Fruit fly (Drosophila melanogaster) whole organism, embryonic: Measurements from ENCODE around the gene Ilk.

Source experiments
- Atf6 ChIP-seq: fragments of 200-800 bp; sonication (Bioruptor generic); IDR thresholded peaks from 2 replicates; pipeline ENCODE4 v1.3.6; 2022; ENCODE audit warnings: missing biosample characterization, missing genetic modification characterization
- BtbVII ChIP-seq: fragments of 200-800 bp; sonication (Bioruptor generic); optimal IDR thresholded peaks from 3 replicates; lab custom pipeline; 2017; ENCODE audit warnings: missing biosample characterization, mild to moderate bottlenecking, missing genetic modification characterization
- CG10321 ChIP-seq: fragments of 200-800 bp; sonication (Bioruptor generic); IDR thresholded peaks from 2 replicates; pipeline ENCODE4 v1.3.6; 2022; ENCODE audit warnings: missing biosample characterization, missing genetic modification characterization
- CG10366 ChIP-seq: fragments of 200-800 bp; sonication (Bioruptor generic); IDR thresholded peaks from 2 replicates; pipeline ENCODE4 v1.3.6; 2022; ENCODE audit warnings: missing biosample characterization, missing genetic modification characterization
- CG10979 ChIP-seq: fragments of 200-800 bp; sonication (Bioruptor generic); optimal IDR thresholded peaks from 2 replicates; lab custom pipeline; 2018; ENCODE audit warnings: missing biosample characterization, mild to moderate bottlenecking, missing genetic modification characterization, moderate library complexity
- CG11085 ChIP-seq: fragments of 200-800 bp; sonication (Bioruptor generic); IDR thresholded peaks from 2 replicates; pipeline ENCODE4 v1.3.6; 2022; ENCODE audit warnings: missing biosample characterization, missing genetic modification characterization
- CG11504 ChIP-seq: fragments of 200-800 bp; sonication (Bioruptor generic); optimal IDR thresholded peaks from 3 replicates; lab custom pipeline; 2019; ENCODE audit warnings: missing biosample characterization, mild to moderate bottlenecking, missing genetic modification characterization, moderate library complexity
- CG13287 ChIP-seq: fragments of 200-800 bp; sonication (Bioruptor generic); IDR thresholded peaks from 2 replicates; pipeline ENCODE4 v1.3.6; 2022; ENCODE audit warnings: missing biosample characterization, missing genetic modification characterization; ENCODE audit not compliant: partially characterized antibody
- CG13775 ChIP-seq: fragments of 200-800 bp; sonication (Bioruptor generic); optimal IDR thresholded peaks from 3 replicates; lab custom pipeline; 2017; ENCODE audit warnings: missing biosample characterization, mild to moderate bottlenecking, missing genetic modification characterization
- CG15514 ChIP-seq: fragments of 200-800 bp; sonication (Bioruptor generic); optimal IDR thresholded peaks from 3 replicates; lab custom pipeline; 2017; ENCODE audit warnings: missing biosample characterization, missing genetic modification characterization, mild to moderate bottlenecking, moderate library complexity, missing genetic modification reagents
- CG1602 ChIP-seq: fragments of 200-800 bp; sonication (Bioruptor generic); optimal IDR thresholded peaks from 3 replicates; lab custom pipeline; 2016; ENCODE audit warnings: missing biosample characterization, missing genetic modification characterization
- CG16779 ChIP-seq: fragments of 200-800 bp; sonication (Bioruptor generic); IDR thresholded peaks from 2 replicates; pipeline ENCODE4 v1.3.6; 2022; ENCODE audit warnings: missing biosample characterization, missing genetic modification characterization
- CG16815 ChIP-seq: fragments of 200-800 bp; sonication (Bioruptor generic); optimal IDR thresholded peaks from 3 replicates; lab custom pipeline; 2017; ENCODE audit warnings: missing biosample characterization, mild to moderate bottlenecking, missing genetic modification characterization
- CG16863 ChIP-seq: fragments of 200-800 bp; sonication (Bioruptor generic); optimal IDR thresholded peaks from 3 replicates; lab custom pipeline; 2016; ENCODE audit warnings: missing biosample characterization, missing genetic modification characterization
- CG17385 ChIP-seq: fragments of 200-800 bp; sonication (Bioruptor generic); optimal IDR thresholded peaks from 3 replicates; lab custom pipeline; 2018; ENCODE audit warnings: missing biosample characterization, mild to moderate bottlenecking, missing genetic modification characterization
- CG31388 ChIP-seq: fragments of 200-800 bp; sonication (Bioruptor generic); optimal IDR thresholded peaks from 2 replicates; lab custom pipeline; 2016; ENCODE audit warnings: missing biosample characterization, missing genetic modification characterization
- CG3163 ChIP-seq: fragments of 200-800 bp; sonication (Bioruptor generic); optimal IDR thresholded peaks from 3 replicates; lab custom pipeline; 2016; ENCODE audit warnings: missing biosample characterization, missing genetic modification characterization
- CG42726 ChIP-seq: fragments of 200-800 bp; sonication (Bioruptor generic); IDR thresholded peaks from 2 replicates; pipeline ENCODE4 v1.3.6; 2022; ENCODE audit warnings: missing biosample characterization, missing genetic modification characterization; ENCODE audit not compliant: partially characterized antibody
- CG5953 ChIP-seq: fragments of 200-800 bp; sonication (Bioruptor generic); IDR thresholded peaks from 2 replicates; pipeline ENCODE4 v1.3.6; 2022; ENCODE audit warnings: missing biosample characterization, missing genetic modification characterization
- CG8290 ChIP-seq, 3 experiments: fragments of 200-800 bp; sonication (Bioruptor generic); optimal IDR thresholded peaks; 2 replicates each; lab custom pipeline; 2016 to 2019; ENCODE audit warnings: missing biosample characterization in 3 of 3, missing genetic modification characterization in 3 of 3, mild to moderate bottlenecking in 2 of 3, moderate library complexity in 1 of 3
- CG8765 ChIP-seq: fragments of 200-800 bp; sonication (Bioruptor generic); IDR thresholded peaks from 2 replicates; pipeline ENCODE4 v1.3.6; 2022; ENCODE audit warnings: missing biosample characterization, missing genetic modification characterization
- CHES-1-like ChIP-seq: fragments of 200-800 bp; sonication (Bioruptor generic); optimal IDR thresholded peaks from 2 replicates; lab custom pipeline; 2016; ENCODE audit warnings: missing biosample characterization, missing genetic modification characterization
- Dll ChIP-seq: fragments of 200-800 bp; sonication (Bioruptor generic); IDR thresholded peaks from 4 replicates; pipeline ENCODE4 v1.3.6; 2022; ENCODE audit warnings: missing biosample characterization, missing genetic modification characterization; ENCODE audit not compliant: partially characterized antibody
- Gsc ChIP-seq: fragments of 200-800 bp; sonication (Bioruptor generic); IDR thresholded peaks from 2 replicates; pipeline ENCODE4 v1.3.6; 2022; ENCODE audit warnings: missing biosample characterization, missing genetic modification characterization
- HLH3B ChIP-seq: fragments of 200-800 bp; sonication (Bioruptor generic); IDR thresholded peaks from 2 replicates; pipeline ENCODE4 v1.3.6; 2022; ENCODE audit warnings: missing biosample characterization, missing genetic modification characterization
- HLHmδ ChIP-seq: fragments of 200-800 bp; sonication (Bioruptor generic); optimal IDR thresholded peaks from 2 replicates; lab custom pipeline; 2018; ENCODE audit warnings: missing biosample characterization, mild to moderate bottlenecking, missing genetic modification characterization, moderate library complexity
- HmgZ ChIP-seq: fragments of 200-800 bp; sonication (Bioruptor generic); optimal IDR thresholded peaks from 2 replicates; lab custom pipeline; 2018; ENCODE audit warnings: missing biosample characterization, mild to moderate bottlenecking, missing genetic modification characterization
- Jarid2 ChIP-seq: fragments of 200-800 bp; sonication (Bioruptor generic); optimal IDR thresholded peaks from 3 replicates; lab custom pipeline; 2017; ENCODE audit warnings: mild to moderate bottlenecking, missing biosample characterization, missing genetic modification reagents, missing genetic modification characterization
- MTF-1 ChIP-seq: fragments of 200-800 bp; sonication (Bioruptor generic); optimal IDR thresholded peaks from 2 replicates; lab custom pipeline; 2018; ENCODE audit warnings: missing biosample characterization, mild to moderate bottlenecking, missing genetic modification characterization, borderline replicate concordance
- Max ChIP-seq: fragments of 200-800 bp; sonication (Bioruptor generic); optimal IDR thresholded peaks from 2 replicates; lab custom pipeline; 2016; ENCODE audit warnings: missing biosample characterization, mild to moderate bottlenecking, missing genetic modification characterization
- Ptx1 ChIP-seq: fragments of 200-800 bp; sonication (Bioruptor generic); IDR thresholded peaks from 2 replicates; pipeline ENCODE4 v1.3.6; 2022; ENCODE audit warnings: missing biosample characterization, missing genetic modification characterization
- Scr ChIP-seq: fragments of 200-800 bp; sonication (Bioruptor generic); IDR thresholded peaks from 2 replicates; pipeline ENCODE4 v1.3.6; 2022; ENCODE audit warnings: missing biosample characterization, missing genetic modification characterization; ENCODE audit not compliant: partially characterized antibody
- Sry-δ ChIP-seq: fragments of 200-800 bp; sonication (Bioruptor generic); optimal IDR thresholded peaks from 2 replicates; lab custom pipeline; 2016; ENCODE audit warnings: missing biosample characterization, missing genetic modification characterization
- Xbp1 ChIP-seq: fragments of 200-800 bp; sonication (Bioruptor generic); optimal IDR thresholded peaks from 3 replicates; lab custom pipeline; 2016; ENCODE audit warnings: missing biosample characterization, mild to moderate bottlenecking, missing genetic modification characterization
- ara ChIP-seq: fragments of 200-800 bp; sonication (Bioruptor generic); IDR thresholded peaks from 2 replicates; pipeline ENCODE4 v1.3.6; 2022; ENCODE audit warnings: missing biosample characterization, missing genetic modification characterization
- ash1 ChIP-seq: fragments of 200-800 bp; sonication (Bioruptor generic); optimal IDR thresholded peaks from 2 replicates; lab custom pipeline; 2018; ENCODE audit warnings: missing biosample characterization, mild to moderate bottlenecking, missing genetic modification characterization
- bab2 ChIP-seq: fragments of 200-800 bp; sonication (Bioruptor generic); optimal IDR thresholded peaks from 2 replicates; lab custom pipeline; 2016; ENCODE audit warnings: missing biosample characterization, missing genetic modification characterization
- chif ChIP-seq, 2 experiments: fragments of 200-800 bp; sonication (Bioruptor generic); optimal IDR thresholded peaks; 3 replicates each; lab custom pipeline; 2016; ENCODE audit warnings: missing biosample characterization in 2 of 2, missing genetic modification characterization in 2 of 2
- dmrt99B ChIP-seq: fragments of 200-800 bp; sonication (Bioruptor generic); optimal IDR thresholded peaks from 2 replicates; lab custom pipeline; 2018; ENCODE audit warnings: missing biosample characterization, mild to moderate bottlenecking, missing genetic modification characterization, moderate library complexity
- h ChIP-seq: fragments of >200 bp; optimal IDR thresholded peaks from 2 replicates; lab custom pipeline; 2017
- kah ChIP-seq: fragments of 200-800 bp; sonication (Bioruptor generic); optimal IDR thresholded peaks from 2 replicates; lab custom pipeline; 2018; ENCODE audit warnings: missing biosample characterization, mild to moderate bottlenecking, missing genetic modification characterization
- nau ChIP-seq: fragments of 200-800 bp; sonication (Bioruptor generic); optimal IDR thresholded peaks from 3 replicates; lab custom pipeline; 2017; ENCODE audit warnings: missing biosample characterization, mild to moderate bottlenecking, missing genetic modification characterization, missing genetic modification reagents
- odd ChIP-seq: fragments of 200-800 bp; sonication (Bioruptor generic); optimal IDR thresholded peaks from 2 replicates; lab custom pipeline; 2017; ENCODE audit warnings: missing biosample characterization, mild to moderate bottlenecking, missing genetic modification characterization
- ranshi ChIP-seq: fragments of 200-800 bp; sonication (Bioruptor generic); IDR thresholded peaks from 2 replicates; pipeline ENCODE4 v1.3.6; 2022; ENCODE audit warnings: missing biosample characterization, missing genetic modification characterization
- sna ChIP-seq: fragments of 200-800 bp; sonication (Bioruptor generic); IDR thresholded peaks from 2 replicates; pipeline ENCODE4 v1.3.6; 2022; ENCODE audit warnings: missing biosample characterization, missing genetic modification characterization; ENCODE audit not compliant: partially characterized antibody
- sr ChIP-seq: fragments of 200-800 bp; sonication (Bioruptor generic); IDR thresholded peaks from 3 replicates; pipeline ENCODE4 v1.3.6; 2022; ENCODE audit warnings: missing biosample characterization, missing genetic modification characterization
- toy ChIP-seq: fragments of 200-800 bp; sonication (Bioruptor generic); IDR thresholded peaks from 2 replicates; pipeline ENCODE4 v1.3.6; 2022; ENCODE audit warnings: missing biosample characterization, missing genetic modification characterization
- wdn ChIP-seq: fragments of 200-800 bp; sonication (Bioruptor generic); IDR thresholded peaks from 2 replicates; pipeline ENCODE4 v1.3.6; 2022; ENCODE audit warnings: missing biosample characterization, missing genetic modification characterization
- wor ChIP-seq: fragments of 200-800 bp; sonication (Bioruptor generic); IDR thresholded peaks from 2 replicates; pipeline ENCODE4 v1.3.6; 2022; ENCODE audit warnings: missing biosample characterization, missing genetic modification characterization
- zen2 ChIP-seq: fragments of 200-800 bp; sonication (Bioruptor generic); IDR thresholded peaks from 3 replicates; pipeline ENCODE4 v1.3.6; 2022; ENCODE audit warnings: missing biosample characterization, missing genetic modification characterization; ENCODE audit not compliant: partially characterized antibody

The Ilk gene

dm6 chr3L:21239999-21240509, 23.4 kb downstream of the Ilk start:
- TF ChIP-seq BtbVII (no peak), CG10366 (GFP tag; lab: Robert Waterston, UW) (no peak), CG13775 (GFP tag; lab: Kevin White, UChicago) (no peak), CG31388 (GFP tag; lab: Kevin White, UChicago) (no peak), Xbp1 (GFP tag; lab: Kevin White, UChicago) (peak; percentile 11), sna (GFP tag; lab: Robert Waterston, UW) (peak; percentile 48; the same call in 1 of the 2 replicates), CHES-1-like (GFP tag; lab: Kevin White, UChicago) (no peak), Scr (GFP tag; lab: Robert Waterston, UW) (peak; percentile 31; the same call in 1 of the 2 replicates), Max (GFP tag; lab: Kevin White, UChicago) (no peak), Ptx1 (no peak), chif (GFP tag; optimal IDR thresholded peaks at IDR 0.05; lab: Kevin White, UChicago) (no peak), HmgZ (no peak), ash1 (GFP tag; lab: Kevin White, UChicago) (no peak), wdn (no peak), CG16863 (GFP tag; lab: Kevin White, UChicago) (no peak), Jarid2 (GFP tag; lab: Kevin White, UChicago) (peak; percentile 98), HLH3B (GFP tag; lab: Robert Waterston, UW) (peak; percentile 32; the same call in 1 of the 2 replicates), CG8765 (GFP tag; lab: Robert Waterston, UW) (no peak), CG15514 (peak; percentile 22), CG1602 (no peak), CG11504 (tag; lab: Kevin White, UChicago) (peak; percentile 57), dmrt99B (tag; lab: Kevin White, UChicago) (peak; percentile 38), h (no peak), ranshi (GFP tag; lab: Robert Waterston, UW) (no peak), CG16779 (no peak), ara (GFP tag; lab: Robert Waterston, UW) (no peak), Atf6 (GFP tag; lab: Robert Waterston, UW) (0 out of 2 replicates have a peak, but pooled peaks have one; percentile 28), nau (GFP tag; lab: Kevin White, UChicago) (no peak), sr (GFP tag; lab: Robert Waterston, UW) (no peak; the same call in 2 of the 3 replicates), CG16815 (no peak), kah (GFP tag; lab: Kevin White, UChicago) (no peak), CG10979 (tag; lab: Kevin White, UChicago) (no peak), CG13287 (GFP tag; lab: Robert Waterston, UW) (peak; percentile 71), CG10321 (GFP tag; lab: Robert Waterston, UW) (no peak), Sry-δ (GFP tag; lab: Kevin White, UChicago) (no peak), bab2 (GFP tag; lab: Kevin White, UChicago) (no peak), CG17385 (GFP tag; lab: Kevin White, UChicago) (peak; percentile 30), zen2 (peak; percentile 76; the same call in 2 of the 3 replicates), Gsc (GFP tag; lab: Robert Waterston, UW) (no peak), CG42726 (GFP tag; lab: Robert Waterston, UW) (peak; percentile 73), odd (GFP tag; lab: Kevin White, UChicago) (peak; percentile 25), HLHmδ (GFP tag; lab: Kevin White, UChicago) (peak; percentile 4), CG11085 (GFP tag; lab: Robert Waterston, UW) (no peak), toy (GFP tag; lab: Robert Waterston, UW) (no peak), wor (GFP tag; lab: Robert Waterston, UW) (no peak), MTF-1 (peak; percentile 57), Dll (GFP tag; lab: Robert Waterston, UW) (0 out of 4 replicates have a peak, but pooled peaks have one; percentile 43), CG3163 (peak; percentile 68), CG8290 (GFP tag; optimal IDR thresholded peaks at IDR 0.05; lab: Kevin White, UChicago) (no peak), CG8290 (tag; optimal IDR thresholded peaks at IDR 0.05; lab: Kevin White, UChicago) (no peak), CG5953 (GFP tag; lab: Robert Waterston, UW) (no peak)
